Fruit fly (Drosophila melanogaster) whole organism, embryonic: Measurements from ENCODE around the gene Ak3.

Source experiments
- B-H2 ChIP-seq: fragments of 200-800 bp; sonication (Bioruptor generic); optimal IDR thresholded peaks from 2 replicates; lab custom pipeline; 2018; ENCODE audit warnings: missing biosample characterization, mild to moderate bottlenecking, missing genetic modification characterization
- CG1024 ChIP-seq: fragments of 200-800 bp; sonication (Bioruptor generic); IDR thresholded peaks from 2 replicates; pipeline ENCODE4 v1.3.6; 2022; ENCODE audit warnings: missing biosample characterization, missing genetic modification characterization
- CG10321 ChIP-seq: fragments of 200-800 bp; sonication (Bioruptor generic); IDR thresholded peaks from 2 replicates; pipeline ENCODE4 v1.3.6; 2022; ENCODE audit warnings: missing biosample characterization, missing genetic modification characterization
- CG10462 ChIP-seq: fragments of 200-800 bp; sonication (Bioruptor generic); optimal IDR thresholded peaks from 2 replicates; lab custom pipeline; 2016; ENCODE audit warnings: missing biosample characterization, missing genetic modification characterization
- CG10565 ChIP-seq: fragments of 200-800 bp; sonication (Bioruptor generic); optimal IDR thresholded peaks from 3 replicates; lab custom pipeline; 2016; ENCODE audit warnings: missing biosample characterization, mild to moderate bottlenecking, missing genetic modification characterization
- CG14014 ChIP-seq: fragments of 200-800 bp; sonication (Bioruptor generic); IDR thresholded peaks from 2 replicates; pipeline ENCODE4 v1.3.6; 2022; ENCODE audit warnings: missing biosample characterization, missing genetic modification characterization
- CG17385 ChIP-seq: fragments of 200-800 bp; sonication (Bioruptor generic); optimal IDR thresholded peaks from 3 replicates; lab custom pipeline; 2018; ENCODE audit warnings: missing biosample characterization, mild to moderate bottlenecking, missing genetic modification characterization
- CG17612 ChIP-seq: fragments of 200-800 bp; sonication (Bioruptor generic); IDR thresholded peaks from 2 replicates; pipeline ENCODE4 v1.3.6; 2022; ENCODE audit warnings: missing biosample characterization, missing genetic modification characterization
- CG17829 ChIP-seq: fragments of 200-800 bp; optimal IDR thresholded peaks from 2 replicates; lab custom pipeline; 2019; ENCODE audit warnings: missing biosample characterization, mild to moderate bottlenecking, missing genetic modification characterization, moderate library complexity
- CG2889 ChIP-seq: fragments of 200-800 bp; sonication (Bioruptor generic); IDR thresholded peaks from 3 replicates; pipeline ENCODE4 v1.3.6; 2022; ENCODE audit warnings: missing biosample characterization, missing genetic modification characterization
- CG30403 ChIP-seq: fragments of 200-800 bp; sonication (Bioruptor generic); optimal IDR thresholded peaks from 3 replicates; lab custom pipeline; 2016; ENCODE audit warnings: missing biosample characterization, missing genetic modification characterization
- CG33557 ChIP-seq: fragments of 200-800 bp; sonication (Bioruptor generic); optimal IDR thresholded peaks from 2 replicates; lab custom pipeline; 2019; ENCODE audit warnings: missing biosample characterization, mild to moderate bottlenecking, missing genetic modification characterization, moderate library complexity
- CG6813 ChIP-seq: fragments of 200-800 bp; sonication (Bioruptor generic); optimal IDR thresholded peaks from 2 replicates; lab custom pipeline; 2017; ENCODE audit warnings: missing biosample characterization, missing genetic modification characterization, mild to moderate bottlenecking, moderate library complexity, missing genetic modification reagents
- CG7556 ChIP-seq: fragments of 200-800 bp; sonication (Bioruptor generic); optimal IDR thresholded peaks from 2 replicates; lab custom pipeline; 2017; ENCODE audit warnings: missing biosample characterization, mild to moderate bottlenecking, missing genetic modification characterization
- CG7745 ChIP-seq: fragments of 200-800 bp; sonication (Bioruptor generic); optimal IDR thresholded peaks from 2 replicates; lab custom pipeline; 2018; ENCODE audit warnings: missing biosample characterization, mild to moderate bottlenecking, missing genetic modification characterization, moderate library complexity
- CG7786 ChIP-seq: fragments of 200-800 bp; sonication (Bioruptor generic); optimal IDR thresholded peaks from 2 replicates; lab custom pipeline; 2016; ENCODE audit warnings: missing biosample characterization, missing genetic modification characterization
- CG7839 ChIP-seq: fragments of 200-800 bp; sonication (Bioruptor generic); optimal IDR thresholded peaks from 3 replicates; lab custom pipeline; 2018; ENCODE audit warnings: missing biosample characterization, mild to moderate bottlenecking, missing genetic modification characterization, moderate library complexity
- CG7928 ChIP-seq: fragments of 200-800 bp; sonication (Bioruptor generic); optimal IDR thresholded peaks from 2 replicates; lab custom pipeline; 2017; ENCODE audit warnings: missing biosample characterization, mild to moderate bottlenecking, missing genetic modification characterization
- CG8388 ChIP-seq: fragments of 200-800 bp; sonication (Bioruptor generic); optimal IDR thresholded peaks from 2 replicates; lab custom pipeline; 2019; ENCODE audit warnings: missing biosample characterization, mild to moderate bottlenecking, missing genetic modification characterization, moderate library complexity
- CkIIα-i1 ChIP-seq: fragments of 200-800 bp; sonication (Bioruptor generic); IDR thresholded peaks from 2 replicates; pipeline ENCODE4 v1.3.6; 2022; ENCODE audit warnings: missing biosample characterization, missing genetic modification characterization
- Doc2 ChIP-seq: fragments of 200-800 bp; sonication (Bioruptor generic); IDR thresholded peaks from 2 replicates; pipeline ENCODE4 v1.3.6; 2022; ENCODE audit warnings: missing biosample characterization, missing genetic modification characterization
- E2f1 ChIP-seq: fragments of 200-800 bp; sonication (Bioruptor generic); IDR thresholded peaks from 2 replicates; pipeline ENCODE4 v1.3.6; 2022; ENCODE audit warnings: missing biosample characterization, missing genetic modification characterization
- Ets97D ChIP-seq: fragments of 200-800 bp; sonication (Bioruptor generic); optimal IDR thresholded peaks from 3 replicates; lab custom pipeline; 2016; ENCODE audit warnings: missing biosample characterization, missing genetic modification characterization
- GATAe ChIP-seq: fragments of 200-800 bp; sonication (Bioruptor generic); conservative IDR thresholded peaks from 2 replicates; pipeline ENCODE4 v1.3.6; 2022; ENCODE audit warnings: missing biosample characterization, missing genetic modification characterization
- HmgZ ChIP-seq: fragments of 200-800 bp; sonication (Bioruptor generic); optimal IDR thresholded peaks from 2 replicates; lab custom pipeline; 2018; ENCODE audit warnings: missing biosample characterization, mild to moderate bottlenecking, missing genetic modification characterization
- Hmr ChIP-seq: fragments of 200-800 bp; sonication (Bioruptor generic); optimal IDR thresholded peaks from 3 replicates; lab custom pipeline; 2017; ENCODE audit warnings: mild to moderate bottlenecking, missing biosample characterization, missing genetic modification reagents, missing genetic modification characterization
- Hr39 ChIP-seq: fragments of >200 bp; optimal IDR thresholded peaks from 2 replicates; lab custom pipeline; 2017
- Kr ChIP-seq: fragments of 200-800 bp; sonication (Bioruptor generic); optimal IDR thresholded peaks from 2 replicates; lab custom pipeline; 2017; ENCODE audit warnings: missing biosample characterization, mild to moderate bottlenecking, missing genetic modification characterization
- Lim3 ChIP-seq: fragments of 200-800 bp; sonication (Bioruptor generic); IDR thresholded peaks from 2 replicates; pipeline ENCODE4 v1.3.6; 2022; ENCODE audit warnings: missing biosample characterization, missing genetic modification characterization
- Lpt ChIP-seq: fragments of >200 bp; optimal IDR thresholded peaks from 2 replicates; lab custom pipeline; 2018; ENCODE audit warnings: missing biosample characterization, missing genetic modification characterization
- Nf-YC ChIP-seq: fragments of 200-800 bp; optimal IDR thresholded peaks from 3 replicates; lab custom pipeline; 2019; ENCODE audit warnings: missing biosample characterization, mild to moderate bottlenecking, missing genetic modification characterization, moderate library complexity
- Sin3A ChIP-seq: fragments of >200 bp; optimal IDR thresholded peaks from 2 replicates; lab custom pipeline; 2018
- Ssrp ChIP-seq: fragments of 200-800 bp; sonication (Bioruptor generic); optimal IDR thresholded peaks from 2 replicates; lab custom pipeline; 2018; ENCODE audit warnings: missing biosample characterization, mild to moderate bottlenecking, missing genetic modification characterization, moderate library complexity
- ap ChIP-seq: fragments of 200-800 bp; sonication (Bioruptor generic); IDR thresholded peaks from 2 replicates; pipeline ENCODE4 v1.3.6; 2022; ENCODE audit warnings: missing biosample characterization, missing genetic modification characterization
- chinmo ChIP-seq: fragments of 200-800 bp; sonication (Bioruptor generic); IDR thresholded peaks from 4 replicates; pipeline ENCODE4 v1.3.6; 2022; ENCODE audit warnings: missing biosample characterization, missing genetic modification characterization; ENCODE audit not compliant: partially characterized antibody
- crol ChIP-seq: fragments of 200-800 bp; sonication (Bioruptor generic); IDR thresholded peaks from 2 replicates; pipeline ENCODE4 v1.3.6; 2022; ENCODE audit warnings: missing biosample characterization, missing genetic modification characterization
- dati ChIP-seq: fragments of 200-800 bp; sonication (Bioruptor generic); IDR thresholded peaks from 2 replicates; pipeline ENCODE4 v1.3.6; 2022; ENCODE audit warnings: missing biosample characterization, missing genetic modification characterization
- dm ChIP-seq: fragments of 200-800 bp; sonication (Bioruptor generic); optimal IDR thresholded peaks from 3 replicates; lab custom pipeline; 2016; ENCODE audit warnings: missing biosample characterization, missing genetic modification characterization
- ftz-f1 ChIP-seq: fragments of 200-800 bp; sonication (Bioruptor generic); optimal IDR thresholded peaks from 2 replicates; lab custom pipeline; 2016; ENCODE audit warnings: missing biosample characterization, missing genetic modification characterization
- hkb ChIP-seq, 2 experiments: fragments of 200-800 bp in 1 of 2; fragments of >200 bp in 1 of 2; sonication (Bioruptor generic) in 1 of 2; IDR thresholded peaks in 1 of 2; optimal IDR thresholded peaks in 1 of 2; 2 replicates each; pipeline versions ENCODE4 v1.3.6 to Lab custom; 2017 to 2022; ENCODE audit warnings: missing biosample characterization in 1 of 2, missing genetic modification characterization in 1 of 2
- jigr1 ChIP-seq: fragments of 200-800 bp; sonication (Bioruptor generic); IDR thresholded peaks from 3 replicates; pipeline ENCODE4 v1.3.6; 2022; ENCODE audit warnings: missing biosample characterization, missing genetic modification characterization
- lilli ChIP-seq: fragments of 200-800 bp; sonication (Bioruptor generic); optimal IDR thresholded peaks from 3 replicates; lab custom pipeline; 2016; ENCODE audit warnings: missing biosample characterization, missing genetic modification characterization
- mld ChIP-seq: fragments of 200-800 bp; sonication (Bioruptor generic); IDR thresholded peaks from 3 replicates; pipeline ENCODE4 v1.3.6; 2022; ENCODE audit warnings: missing biosample characterization, missing genetic modification characterization; ENCODE audit not compliant: partially characterized antibody
- nom ChIP-seq: fragments of 200-800 bp; sonication (Bioruptor generic); optimal IDR thresholded peaks from 2 replicates; lab custom pipeline; 2017; ENCODE audit warnings: missing biosample characterization, missing genetic modification characterization, mild to moderate bottlenecking, moderate library complexity, missing genetic modification reagents
- pzg ChIP-seq: fragments of 200-800 bp; sonication (Bioruptor generic); optimal IDR thresholded peaks from 3 replicates; lab custom pipeline; 2018; ENCODE audit warnings: missing biosample characterization, mild to moderate bottlenecking, missing genetic modification characterization, moderate library complexity
- tin ChIP-seq: fragments of 200-800 bp; sonication (Bioruptor generic); optimal IDR thresholded peaks from 3 replicates; lab custom pipeline; 2016; ENCODE audit warnings: missing biosample characterization, missing genetic modification characterization
- tna ChIP-seq: fragments of 200-800 bp; sonication (Bioruptor generic); IDR thresholded peaks from 2 replicates; pipeline ENCODE4 v1.3.6; 2022; ENCODE audit warnings: missing biosample characterization, missing genetic modification characterization; ENCODE audit not compliant: partially characterized antibody
- trh ChIP-seq: fragments of 200-800 bp; sonication (Bioruptor generic); optimal IDR thresholded peaks from 2 replicates; lab custom pipeline; 2016; ENCODE audit warnings: missing biosample characterization, missing genetic modification characterization
- unpg ChIP-seq: fragments of 200-800 bp; sonication (Bioruptor generic); optimal IDR thresholded peaks from 3 replicates; lab custom pipeline; 2018; ENCODE audit warnings: missing biosample characterization, mild to moderate bottlenecking, missing genetic modification characterization, moderate library complexity
- zf30C ChIP-seq: fragments of 200-800 bp; sonication (Bioruptor generic); optimal IDR thresholded peaks from 3 replicates; lab custom pipeline; 2018; ENCODE audit warnings: missing biosample characterization, mild to moderate bottlenecking, missing genetic modification characterization

Gene Ak3

DNA sequence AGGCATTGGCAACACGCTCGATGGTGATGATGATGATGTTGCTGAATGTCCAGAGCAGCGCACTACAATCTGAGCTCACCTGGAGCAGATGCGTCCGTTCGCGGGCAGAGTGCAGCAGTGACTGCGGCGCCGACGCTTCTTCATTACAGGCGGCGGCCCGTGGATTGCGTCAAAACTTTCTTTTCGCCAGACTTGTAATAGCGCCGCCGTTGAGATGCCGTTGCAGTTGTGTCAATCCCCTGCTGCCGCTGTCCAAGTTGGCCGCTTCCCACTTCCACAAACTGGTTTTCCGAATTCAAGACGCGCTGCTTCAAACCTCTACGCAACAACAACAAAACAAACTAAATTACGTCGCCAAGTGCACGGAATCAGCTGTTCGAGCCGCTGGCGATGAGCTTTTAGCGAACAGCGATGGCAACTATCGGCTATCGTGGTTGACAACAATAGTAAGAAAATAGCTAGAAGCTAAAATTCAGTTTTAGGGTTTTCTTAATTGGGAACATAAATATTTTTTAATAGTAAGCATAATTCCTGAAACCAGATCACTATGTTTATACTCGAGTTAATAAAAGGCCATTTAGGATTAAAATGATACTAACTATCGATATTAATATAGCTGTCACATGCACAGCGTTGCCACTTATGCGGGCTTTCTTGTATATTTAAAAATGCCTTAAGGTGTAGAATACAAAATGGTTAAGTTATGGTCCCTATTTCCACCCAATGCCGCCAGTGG is 7.4 kb downstream of the Ak3 start, which contains the start of gene Tpc1 (continued):
- TF ChIP-seq CG33557 (GFP tag; lab: Kevin White, UChicago) (no peak), CG14014 (GFP tag; lab: Robert Waterston, UW) (no peak; the same call in 1 of the 2 replicates), CG7745 (tag; lab: Kevin White, UChicago) (no peak), CG7839 (tag; lab: Kevin White, UChicago) (no peak), dati (GFP tag; lab: Robert Waterston, UW) (no peak), jigr1 (GFP tag; lab: Robert Waterston, UW) (no peak), trh (GFP tag; lab: Kevin White, UChicago) (no peak), mld (no peak; the same call in 2 of the 3 replicates), CG17612 (GFP tag; lab: Robert Waterston, UW) (no peak), CG17829 (tag; lab: Kevin White, UChicago) (peak; percentile 53), CG6813 (GFP tag; lab: Kevin White, UChicago) (no peak), CG7928 (GFP tag; lab: Kevin White, UChicago) (no peak), nom (GFP tag; lab: Kevin White, UChicago) (no peak), E2f1 (GFP tag; lab: Robert Waterston, UW) (no peak), lilli (GFP tag; lab: Kevin White, UChicago) (peak; percentile 74), CG1024 (GFP tag; lab: Robert Waterston, UW) (0 out of 2 replicates have a peak, but pooled peaks have one; percentile 18), ap (GFP tag; lab: Robert Waterston, UW) (no peak), CG17385 (GFP tag; lab: Kevin White, UChicago) (peak; percentile 13), ftz-f1 (GFP tag; lab: Kevin White, UChicago) (peak; percentile 5), crol (GFP tag; lab: Robert Waterston, UW) (peak; percentile 67), Ssrp (tag; lab: Kevin White, UChicago) (peak; percentile 2), hkb (optimal IDR thresholded peaks at IDR 0.05; lab: Kevin White, UChicago) (no peak), hkb (GFP tag; IDR thresholded peaks at IDR 0.05; lab: Robert Waterston, UW) (no peak), CG2889 (GFP tag; lab: Robert Waterston, UW) (no peak), tin (GFP tag; lab: Kevin White, UChicago) (peak; percentile 5), Lpt (GFP tag; lab: Kevin White, UChicago) (no peak), B-H2 (GFP tag; lab: Kevin White, UChicago) (peak; percentile 39), HmgZ (tag; lab: Kevin White, UChicago) (peak; percentile 71), CG7556 (GFP tag; lab: Kevin White, UChicago) (no peak), Sin3A (lab: Kevin White, UChicago) (peak; percentile 79), CG30403 (GFP tag; lab: Kevin White, UChicago) (peak; percentile 57), zf30C (no peak), Nf-YC (peak; percentile 47), dm (peak; percentile 10), Kr (GFP tag; lab: Kevin White, UChicago) (no peak), CG7786 (GFP tag; lab: Kevin White, UChicago) (peak; percentile 42), CG8388 (GFP tag; lab: Kevin White, UChicago) (no peak), pzg (GFP tag; lab: Kevin White, UChicago) (peak; percentile 69), GATAe (no peak), CG10565 (GFP tag; lab: Kevin White, UChicago) (no peak), CkIIα-i1 (GFP tag; lab: Robert Waterston, UW) (no peak), Hmr (peak; percentile 17), unpg (GFP tag; lab: Kevin White, UChicago) (peak; percentile 19), tna (peak; percentile 22; the same call in 1 of the 2 replicates), CG10321 (GFP tag; lab: Robert Waterston, UW) (no peak), Doc2 (GFP tag; lab: Robert Waterston, UW) (no peak), Hr39 (lab: Kevin White, UChicago) (no peak), CG10462 (GFP tag; lab: Kevin White, UChicago) (no peak), Lim3 (GFP tag; lab: Robert Waterston, UW) (no peak), Ets97D (peak; percentile 51), chinmo (GFP tag; lab: Robert Waterston, UW) (peak; percentile 96)
